Fruit fly (Drosophila melanogaster) whole organism, embryonic: ENCODE results near the gene CG42854.
A peak's percentile ranks its signal among the peaks of the same experiment; 100 is the strongest.

ENCODE experiments used
- Abd-B ChIP-seq: fragments of 200-800 bp; sonication (Bioruptor generic); optimal IDR thresholded peaks from 2 replicates; lab custom pipeline; 2018; ENCODE audit warnings: missing biosample characterization, mild to moderate bottlenecking, missing genetic modification characterization, moderate library complexity
- Atf-2 ChIP-seq: fragments of 200-800 bp; sonication (Bioruptor generic); optimal IDR thresholded peaks from 2 replicates; lab custom pipeline; 2016; ENCODE audit warnings: missing biosample characterization, missing genetic modification characterization
- Blimp-1 ChIP-seq: fragments of 200-800 bp; sonication (Bioruptor generic); optimal IDR thresholded peaks from 3 replicates; lab custom pipeline; 2018; ENCODE audit warnings: missing biosample characterization, missing genetic modification characterization, mild to moderate bottlenecking, moderate library complexity, missing genetic modification reagents
- CG12299 ChIP-seq: fragments of 200-800 bp; sonication (Bioruptor generic); optimal IDR thresholded peaks from 2 replicates; lab custom pipeline; 2018; ENCODE audit warnings: missing biosample characterization, mild to moderate bottlenecking, missing genetic modification characterization
- CG12769 ChIP-seq: fragments of 200-800 bp; sonication (Bioruptor generic); optimal IDR thresholded peaks from 2 replicates; lab custom pipeline; 2019; ENCODE audit warnings: missing biosample characterization, mild to moderate bottlenecking, missing genetic modification characterization, moderate library complexity
- CG13894 ChIP-seq: fragments of 200-800 bp; sonication (Bioruptor generic); optimal IDR thresholded peaks from 3 replicates; lab custom pipeline; 2018; ENCODE audit warnings: missing biosample characterization, mild to moderate bottlenecking, missing genetic modification characterization, moderate library complexity
- CG14050 ChIP-seq: fragments of 200-800 bp; sonication (Bioruptor generic); IDR thresholded peaks from 3 replicates; pipeline ENCODE4 v1.3.6; 2022; ENCODE audit warnings: missing biosample characterization, missing genetic modification characterization
- CG15073 ChIP-seq: fragments of 200-800 bp; sonication (Bioruptor generic); optimal IDR thresholded peaks from 2 replicates; lab custom pipeline; 2016; ENCODE audit warnings: missing biosample characterization, missing genetic modification characterization
- CG15269 ChIP-seq: fragments of 200-800 bp; sonication (Bioruptor generic); optimal IDR thresholded peaks from 2 replicates; lab custom pipeline; 2018; ENCODE audit warnings: missing biosample characterization, mild to moderate bottlenecking, missing genetic modification characterization, moderate library complexity
- CG1529 ChIP-seq: fragments of 200-800 bp; sonication (Bioruptor generic); optimal IDR thresholded peaks from 3 replicates; lab custom pipeline; 2018; ENCODE audit warnings: missing biosample characterization, missing genetic modification characterization
- CG2120 ChIP-seq: fragments of 200-800 bp; sonication (Bioruptor generic); optimal IDR thresholded peaks from 3 replicates; lab custom pipeline; 2016; ENCODE audit warnings: missing biosample characterization, missing genetic modification characterization
- CG2199 ChIP-seq: fragments of 200-800 bp; sonication (Bioruptor generic); IDR thresholded peaks from 3 replicates; pipeline ENCODE4 v1.3.6; 2022; ENCODE audit warnings: missing biosample characterization, missing genetic modification characterization
- CG30403 ChIP-seq: fragments of 200-800 bp; sonication (Bioruptor generic); optimal IDR thresholded peaks from 3 replicates; lab custom pipeline; 2016; ENCODE audit warnings: missing biosample characterization, missing genetic modification characterization
- CG32532 ChIP-seq: fragments of 200-800 bp; sonication (Bioruptor generic); IDR thresholded peaks from 2 replicates; pipeline ENCODE4 v1.3.6; 2022; ENCODE audit warnings: missing biosample characterization, missing genetic modification characterization
- CG4424 ChIP-seq: fragments of 200-800 bp; sonication (Bioruptor generic); optimal IDR thresholded peaks from 3 replicates; lab custom pipeline; 2016; ENCODE audit warnings: missing biosample characterization, missing genetic modification characterization
- CG6175 ChIP-seq: fragments of 200-800 bp; sonication (Bioruptor generic); IDR thresholded peaks from 3 replicates; pipeline ENCODE4 v1.3.6; 2022; ENCODE audit warnings: missing biosample characterization, missing genetic modification characterization
- CG7271 ChIP-seq: fragments of 200-800 bp; sonication (Bioruptor generic); optimal IDR thresholded peaks from 2 replicates; lab custom pipeline; 2018; ENCODE audit warnings: missing biosample characterization, mild to moderate bottlenecking, missing genetic modification characterization, moderate library complexity
- CG7357 ChIP-seq: fragments of 200-800 bp; sonication (Bioruptor generic); IDR thresholded peaks from 3 replicates; pipeline ENCODE4 v1.3.6; 2022; ENCODE audit warnings: missing biosample characterization, missing genetic modification characterization
- CG7745 ChIP-seq: fragments of 200-800 bp; sonication (Bioruptor generic); optimal IDR thresholded peaks from 2 replicates; lab custom pipeline; 2018; ENCODE audit warnings: missing biosample characterization, mild to moderate bottlenecking, missing genetic modification characterization, moderate library complexity
- CG8478 ChIP-seq: fragments of >200 bp; optimal IDR thresholded peaks from 2 replicates; lab custom pipeline; 2018
- CG8924 ChIP-seq: fragments of 200-800 bp; optimal IDR thresholded peaks from 3 replicates; lab custom pipeline; 2019; ENCODE audit warnings: missing biosample characterization, mild to moderate bottlenecking, missing genetic modification characterization, moderate library complexity
- CG9215 ChIP-seq: fragments of 200-800 bp; sonication (Bioruptor generic); IDR thresholded peaks from 2 replicates; pipeline ENCODE4 v1.3.6; 2022; ENCODE audit warnings: missing biosample characterization, missing genetic modification characterization
- CG9932 ChIP-seq: fragments of 200-800 bp; sonication (Bioruptor generic); IDR thresholded peaks from 2 replicates; pipeline ENCODE4 v1.3.6; 2022; ENCODE audit warnings: missing biosample characterization, missing genetic modification characterization
- CoRest ChIP-seq: fragments of 200-800 bp; sonication (Bioruptor generic); optimal IDR thresholded peaks from 3 replicates; lab custom pipeline; 2018; ENCODE audit warnings: missing biosample characterization, mild to moderate bottlenecking, missing genetic modification characterization, moderate library complexity
- E2f1 ChIP-seq: fragments of 200-800 bp; sonication (Bioruptor generic); IDR thresholded peaks from 2 replicates; pipeline ENCODE4 v1.3.6; 2022; ENCODE audit warnings: missing biosample characterization, missing genetic modification characterization
- Eip74EF ChIP-seq, 2 experiments: fragments of 200-800 bp in 1 of 2; fragments of >200 bp in 1 of 2; sonication (Bioruptor generic) in 1 of 2; optimal IDR thresholded peaks; 2 replicates each; lab custom pipeline; 2017 to 2019; ENCODE audit warnings: missing biosample characterization in 2 of 2, missing genetic modification characterization in 2 of 2, mild to moderate bottlenecking in 1 of 2, moderate library complexity in 1 of 2
- Oli ChIP-seq: fragments of 200-800 bp; sonication (Bioruptor generic); optimal IDR thresholded peaks from 2 replicates; lab custom pipeline; 2018; ENCODE audit warnings: missing biosample characterization, mild to moderate bottlenecking, missing genetic modification characterization, moderate library complexity
- Scr ChIP-seq: fragments of 200-800 bp; sonication (Bioruptor generic); IDR thresholded peaks from 2 replicates; pipeline ENCODE4 v1.3.6; 2022; ENCODE audit warnings: missing biosample characterization, missing genetic modification characterization; ENCODE audit not compliant: partially characterized antibody
- al ChIP-seq: fragments of 200-800 bp; sonication (Bioruptor generic); IDR thresholded peaks from 2 replicates; pipeline ENCODE4 v1.3.6; 2022; ENCODE audit warnings: missing biosample characterization, missing genetic modification characterization
- br ChIP-seq: fragments of >200 bp; optimal IDR thresholded peaks from 2 replicates; lab custom pipeline; 2017
- ci ChIP-seq: fragments of 200-800 bp; sonication (Bioruptor generic); IDR thresholded peaks from 3 replicates; pipeline ENCODE4 v1.3.6; 2022; ENCODE audit warnings: missing biosample characterization, missing genetic modification characterization
- crc ChIP-seq: fragments of 200-800 bp; sonication (Bioruptor generic); optimal IDR thresholded peaks from 2 replicates; lab custom pipeline; 2016; ENCODE audit warnings: missing biosample characterization, missing genetic modification characterization
- cwo ChIP-seq: fragments of 200-800 bp; sonication (Bioruptor generic); optimal IDR thresholded peaks from 3 replicates; lab custom pipeline; 2017; ENCODE audit warnings: missing biosample characterization, missing genetic modification characterization, mild to moderate bottlenecking, moderate library complexity, missing genetic modification reagents
- gem ChIP-seq: fragments of 200-800 bp; sonication (Bioruptor generic); optimal IDR thresholded peaks from 2 replicates; lab custom pipeline; 2019; ENCODE audit warnings: missing biosample characterization, mild to moderate bottlenecking, missing genetic modification characterization, moderate library complexity
- grau ChIP-seq: fragments of 200-800 bp; optimal IDR thresholded peaks from 3 replicates; lab custom pipeline; 2019; ENCODE audit warnings: missing biosample characterization, mild to moderate bottlenecking, missing genetic modification characterization, moderate library complexity
- ind ChIP-seq: fragments of 200-800 bp; sonication (Bioruptor generic); optimal IDR thresholded peaks from 3 replicates; lab custom pipeline; 2016; ENCODE audit warnings: missing biosample characterization, missing genetic modification characterization
- lab ChIP-seq: fragments of 200-800 bp; sonication (Bioruptor generic); optimal IDR thresholded peaks from 3 replicates; lab custom pipeline; 2017; ENCODE audit warnings: missing biosample characterization, missing genetic modification characterization, mild to moderate bottlenecking, moderate library complexity, missing genetic modification reagents
- nerfin-1 ChIP-seq: fragments of 200-800 bp; sonication (Bioruptor generic); optimal IDR thresholded peaks from 3 replicates; lab custom pipeline; 2019; ENCODE audit warnings: missing biosample characterization, mild to moderate bottlenecking, missing genetic modification characterization, moderate library complexity
- nom ChIP-seq: fragments of 200-800 bp; sonication (Bioruptor generic); optimal IDR thresholded peaks from 2 replicates; lab custom pipeline; 2017; ENCODE audit warnings: missing biosample characterization, missing genetic modification characterization, mild to moderate bottlenecking, moderate library complexity, missing genetic modification reagents
- pan ChIP-seq, 4 experiments: fragments of >200 bp in 3 of 4; fragments of 200-800 bp in 1 of 4; sonication (Bioruptor generic) in 1 of 4; optimal IDR thresholded peaks in 3 of 4; IDR thresholded peaks in 1 of 4; 2 replicates each; pipeline versions ENCODE4 v1.3.6 to Lab custom; 2017 to 2022; ENCODE audit warnings: missing biosample characterization in 2 of 4, missing genetic modification characterization in 2 of 4, mixed read lengths in 1 of 4
- psq ChIP-seq: fragments of 200-800 bp; sonication (Bioruptor generic); optimal IDR thresholded peaks from 2 replicates; lab custom pipeline; 2017; ENCODE audit warnings: missing biosample characterization, missing genetic modification characterization
- repo ChIP-seq: fragments of 200-800 bp; sonication (Bioruptor generic); optimal IDR thresholded peaks from 2 replicates; lab custom pipeline; 2016; ENCODE audit warnings: missing biosample characterization, missing genetic modification characterization
- sc ChIP-seq, 3 experiments: fragments of >200 bp in 2 of 3; fragments of 200-800 bp in 1 of 3; sonication (Bioruptor generic) in 1 of 3; optimal IDR thresholded peaks; 2 replicates in 2 of 3; 3 replicates in 1 of 3; lab custom pipeline; 2017; ENCODE audit warnings: mild to moderate bottlenecking in 1 of 3, missing biosample characterization in 1 of 3, missing genetic modification characterization in 1 of 3, missing genetic modification reagents in 1 of 3
- schlank ChIP-seq: fragments of 200-800 bp; sonication (Bioruptor generic); optimal IDR thresholded peaks from 2 replicates; lab custom pipeline; 2018; ENCODE audit warnings: missing biosample characterization, mild to moderate bottlenecking, missing genetic modification characterization
- seq ChIP-seq: fragments of 200-800 bp; sonication (Bioruptor generic); IDR thresholded peaks from 2 replicates; pipeline ENCODE4 v1.3.6; 2022; ENCODE audit warnings: missing biosample characterization, missing genetic modification characterization
- sisA ChIP-seq: fragments of 200-800 bp; sonication (Bioruptor generic); IDR thresholded peaks from 2 replicates; pipeline ENCODE4 v1.3.6; 2022; ENCODE audit warnings: missing biosample characterization, missing genetic modification characterization
- tgo ChIP-seq: fragments of 200-800 bp; sonication (Bioruptor generic); IDR thresholded peaks from 3 replicates; pipeline ENCODE4 v1.3.6; 2022; ENCODE audit warnings: missing biosample characterization, missing genetic modification characterization
- tio ChIP-seq: fragments of 200-800 bp; sonication (Bioruptor generic); optimal IDR thresholded peaks from 2 replicates; lab custom pipeline; 2017; ENCODE audit warnings: missing biosample characterization, missing genetic modification characterization, inconsistent platforms
- vvl ChIP-seq: fragments of 200-800 bp; sonication (Bioruptor generic); IDR thresholded peaks from 2 replicates; pipeline ENCODE4 v1.3.6; 2022; ENCODE audit warnings: missing biosample characterization, missing genetic modification characterization
- wdn ChIP-seq: fragments of 200-800 bp; sonication (Bioruptor generic); IDR thresholded peaks from 2 replicates; pipeline ENCODE4 v1.3.6; 2022; ENCODE audit warnings: missing biosample characterization, missing genetic modification characterization

The CG42854 gene

DNA sequence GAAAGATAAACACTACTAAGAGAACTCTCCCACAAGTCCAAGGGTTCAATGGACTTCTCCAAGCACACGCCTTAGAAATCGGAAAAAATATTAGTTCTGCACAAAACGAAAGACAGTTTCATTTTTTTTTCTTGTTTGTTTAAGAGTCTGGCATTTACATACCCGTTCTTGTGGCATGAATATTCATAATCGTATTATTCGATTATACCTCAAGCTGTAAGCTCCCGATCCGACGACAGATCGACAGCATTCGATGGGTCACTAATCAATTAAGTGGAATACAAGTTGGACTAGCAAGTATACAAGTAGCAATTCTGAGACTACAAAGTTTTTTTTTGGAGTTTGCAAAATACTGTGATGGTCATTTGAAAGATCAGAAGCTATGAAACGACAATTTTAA lies 19.4 kb downstream of the CG42854 start:
- TF ChIP-seq br (lab: Kevin White, UChicago) (no peak), CG2199 (GFP tag; lab: Robert Waterston, UW) (peak; percentile 87), CG12299 (tag; lab: Kevin White, UChicago) (no peak), CG13894 (tag; lab: Kevin White, UChicago) (peak; percentile 88), wdn (no peak), CG7745 (tag; lab: Kevin White, UChicago) (no peak), Eip74EF (GFP tag; optimal IDR thresholded peaks at IDR 0.05; lab: Kevin White, UChicago) (no peak), sc (optimal IDR thresholded peaks at IDR 0.05; lab: Kevin White, UChicago) (no peak), sc (GFP tag; optimal IDR thresholded peaks at IDR 0.05; lab: Kevin White, UChicago) (no peak), al (GFP tag; lab: Robert Waterston, UW) (no peak), vvl (0 out of 2 replicates have a peak, but pooled peaks have one; percentile 35), ci (no peak), nom (GFP tag; lab: Kevin White, UChicago) (no peak), CG30403 (GFP tag; lab: Kevin White, UChicago) (no peak)

DNA sequence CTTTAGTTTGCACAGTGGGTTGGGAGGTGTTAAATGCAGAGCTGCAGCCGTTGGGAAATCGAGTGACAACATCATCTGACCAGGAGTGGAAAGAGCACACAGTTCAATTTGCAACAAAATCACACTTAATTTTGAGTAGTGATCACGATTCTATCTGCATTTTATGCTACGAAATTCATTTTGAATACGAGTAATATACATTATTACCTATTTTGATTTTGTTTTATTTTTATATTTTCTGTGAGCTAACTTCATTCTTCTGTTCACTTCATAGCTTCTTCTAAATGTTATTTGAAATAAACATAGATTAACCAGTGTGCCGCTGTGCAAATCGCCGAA lies 20.2 kb downstream of the CG42854 start, which contains the start of gene CG10598:
TSS of gene CG10598 (minus strand) at position 187 of the 339 bp plus-strand sequence.
- TF ChIP-seq E2f1: no peak
- no peak for TF ChIP-seq pan (optimal IDR thresholded peaks at IDR 0.05; lab: Kevin White, UChicago)
- TF ChIP-seq pan (GFP tag; optimal IDR thresholded peaks at IDR 0.05 in 1 of 2, IDR thresholded peaks at IDR 0.05 in 1 of 2): no peak
- no peak for TF ChIP-seq CG1529 (GFP tag; lab: Kevin White, UChicago)
- no peak for TF ChIP-seq CG6175 (GFP tag; lab: Robert Waterston, UW)
- no peak for TF ChIP-seq CG4424
- TF ChIP-seq schlank (tag; lab: Kevin White, UChicago): no peak
- peak; percentile 2 for TF ChIP-seq lab (GFP tag; lab: Kevin White, UChicago)
- TF ChIP-seq nerfin-1 (tag; lab: Kevin White, UChicago): no peak
- no peak for TF ChIP-seq tgo (GFP tag; lab: Robert Waterston, UW)
- TF ChIP-seq Blimp-1: no peak
- TF ChIP-seq grau (tag; lab: Kevin White, UChicago): peak; percentile 47
- peak; percentile 43; the same call in 1 of the 2 replicates for TF ChIP-seq CG9932 (GFP tag; lab: Robert Waterston, UW)
- TF ChIP-seq Oli: peak; percentile 8
- no peak for TF ChIP-seq Abd-B (GFP tag; lab: Kevin White, UChicago)
- TF ChIP-seq sisA (GFP tag; lab: Robert Waterston, UW): no peak
- no peak for TF ChIP-seq crc (GFP tag; lab: Kevin White, UChicago)
- peak; percentile 45; the same call in 1 of the 2 replicates for TF ChIP-seq CG32532 (GFP tag; lab: Robert Waterston, UW)
- TF ChIP-seq CG12769 (tag; lab: Kevin White, UChicago): no peak
- TF ChIP-seq gem (tag; lab: Kevin White, UChicago): peak; percentile 49
- TF ChIP-seq CG2120 (GFP tag; lab: Kevin White, UChicago): peak; percentile 29
- TF ChIP-seq CG15073 (GFP tag; lab: Kevin White, UChicago): no peak
- TF ChIP-seq CG8478: no peak
- TF ChIP-seq Scr (GFP tag; lab: Robert Waterston, UW): no peak
- TF ChIP-seq repo (GFP tag; lab: Kevin White, UChicago): no peak
- TF ChIP-seq Atf-2 (GFP tag; lab: Kevin White, UChicago): no peak
- TF ChIP-seq CG7271 (tag; lab: Kevin White, UChicago): no peak
- TF ChIP-seq CG7357 (GFP tag; lab: Robert Waterston, UW): no peak
- TF ChIP-seq CG12299 (tag; lab: Kevin White, UChicago): no peak
- no peak for TF ChIP-seq CG14050 (GFP tag; lab: Robert Waterston, UW)
- TF ChIP-seq cwo (GFP tag; lab: Kevin White, UChicago): peak; percentile 1
- peak; percentile 41; the same call in 1 of the 2 replicates for TF ChIP-seq seq (GFP tag; lab: Robert Waterston, UW)
- TF ChIP-seq CG15269: peak; percentile 52
- no peak for TF ChIP-seq CG8924
- peak; percentile 18 for TF ChIP-seq ind (GFP tag; lab: Kevin White, UChicago)
- peak; percentile 39 for TF ChIP-seq CG30403 (GFP tag; lab: Kevin White, UChicago)
- TF ChIP-seq CoRest: peak; percentile 24
- no peak for TF ChIP-seq CG9215 (GFP tag; lab: Robert Waterston, UW)
- TF ChIP-seq tio (GFP tag; lab: Kevin White, UChicago): no peak
- TF ChIP-seq psq: no peak
